Fruit fly (Drosophila melanogaster) whole organism, embryonic: ENCODE results near the gene CG14535.

Experiments
- CG2129 ChIP-seq: fragments of 200-800 bp; sonication (Bioruptor generic); IDR thresholded peaks from 2 replicates; pipeline ENCODE4 v1.3.6; 2022; ENCODE audit warnings: missing biosample characterization, missing genetic modification characterization; ENCODE audit not compliant: partially characterized antibody
- CG7357 ChIP-seq: fragments of 200-800 bp; sonication (Bioruptor generic); IDR thresholded peaks from 3 replicates; pipeline ENCODE4 v1.3.6; 2022; ENCODE audit warnings: missing biosample characterization, missing genetic modification characterization
- CG7745 ChIP-seq: fragments of 200-800 bp; sonication (Bioruptor generic); optimal IDR thresholded peaks from 2 replicates; lab custom pipeline; 2018; ENCODE audit warnings: missing biosample characterization, mild to moderate bottlenecking, missing genetic modification characterization, moderate library complexity
- CG8359 ChIP-seq: fragments of 200-800 bp; sonication (Bioruptor generic); optimal IDR thresholded peaks from 2 replicates; lab custom pipeline; 2017; ENCODE audit warnings: missing biosample characterization, mild to moderate bottlenecking, missing genetic modification characterization, borderline replicate concordance
- D19A ChIP-seq: fragments of 200-800 bp; optimal IDR thresholded peaks from 3 replicates; lab custom pipeline; 2019; ENCODE audit warnings: missing biosample characterization, mild to moderate bottlenecking, missing genetic modification characterization, moderate library complexity
- Dip3 ChIP-seq: fragments of 200-800 bp; sonication (Bioruptor generic); optimal IDR thresholded peaks from 3 replicates; lab custom pipeline; 2016; ENCODE audit warnings: missing biosample characterization, missing genetic modification characterization
- Pdp1 ChIP-seq, 2 experiments: fragments of 200-800 bp; sonication (Bioruptor generic); optimal IDR thresholded peaks; 3 replicates each; lab custom pipeline; 2016; ENCODE audit warnings: missing biosample characterization in 2 of 2, missing genetic modification characterization in 2 of 2, mild to moderate bottlenecking in 1 of 2, moderate library complexity in 1 of 2
- nerfin-1 ChIP-seq: fragments of 200-800 bp; sonication (Bioruptor generic); optimal IDR thresholded peaks from 3 replicates; lab custom pipeline; 2019; ENCODE audit warnings: missing biosample characterization, mild to moderate bottlenecking, missing genetic modification characterization, moderate library complexity
- pnt ChIP-seq: fragments of 200-800 bp; sonication (Bioruptor generic); optimal IDR thresholded peaks from 3 replicates; lab custom pipeline; 2016; ENCODE audit warnings: missing biosample characterization, missing genetic modification characterization
- ranshi ChIP-seq: fragments of 200-800 bp; sonication (Bioruptor generic); IDR thresholded peaks from 2 replicates; pipeline ENCODE4 v1.3.6; 2022; ENCODE audit warnings: missing biosample characterization, missing genetic modification characterization
- slbo ChIP-seq: fragments of 200-800 bp; sonication (Bioruptor generic); IDR thresholded peaks from 2 replicates; pipeline ENCODE4 v1.3.6; 2022; ENCODE audit warnings: missing biosample characterization, missing genetic modification characterization

DNA sequence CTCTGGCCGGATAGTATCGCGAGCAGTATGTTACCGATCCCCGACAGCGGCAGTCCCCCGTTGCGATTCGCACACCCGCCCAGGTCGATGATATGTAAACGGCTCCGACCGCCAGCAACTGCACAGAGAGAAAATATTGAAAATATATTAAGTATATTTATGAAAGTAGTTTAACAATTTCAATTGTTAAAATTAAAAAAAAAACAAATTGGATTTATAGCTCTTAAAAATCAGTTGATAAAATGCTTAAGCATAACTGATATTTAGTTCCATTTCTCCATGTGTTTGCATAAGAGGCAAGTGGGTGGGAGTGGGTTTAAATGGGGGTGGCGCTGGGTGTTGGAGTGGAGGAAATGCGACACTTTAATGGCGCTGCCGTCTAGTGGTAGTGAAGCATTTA is 5.8 kb downstream of the CG14535 start:
- TF ChIP-seq Pdp1 (GFP tag; optimal IDR thresholded peaks at IDR 0.05; lab: Kevin White, UChicago) (no peak), nerfin-1 (tag; lab: Kevin White, UChicago) (no peak), D19A (no peak), ranshi (GFP tag; lab: Robert Waterston, UW) (peak; percentile 49; the same call in 1 of the 2 replicates), CG7357 (GFP tag; lab: Robert Waterston, UW) (no peak), CG7745 (tag; lab: Kevin White, UChicago) (no peak), Dip3 (GFP tag; lab: Kevin White, UChicago) (no peak), pnt (GFP tag; lab: Kevin White, UChicago) (no peak), slbo (GFP tag; lab: Robert Waterston, UW) (peak; percentile 57), CG8359 (GFP tag; lab: Kevin White, UChicago) (no peak), CG2129 (GFP tag; lab: Robert Waterston, UW) (no peak)
